Fruit fly (Drosophila melanogaster): ENCODE measurements around the gene Kul.

The Kul gene

DNA sequence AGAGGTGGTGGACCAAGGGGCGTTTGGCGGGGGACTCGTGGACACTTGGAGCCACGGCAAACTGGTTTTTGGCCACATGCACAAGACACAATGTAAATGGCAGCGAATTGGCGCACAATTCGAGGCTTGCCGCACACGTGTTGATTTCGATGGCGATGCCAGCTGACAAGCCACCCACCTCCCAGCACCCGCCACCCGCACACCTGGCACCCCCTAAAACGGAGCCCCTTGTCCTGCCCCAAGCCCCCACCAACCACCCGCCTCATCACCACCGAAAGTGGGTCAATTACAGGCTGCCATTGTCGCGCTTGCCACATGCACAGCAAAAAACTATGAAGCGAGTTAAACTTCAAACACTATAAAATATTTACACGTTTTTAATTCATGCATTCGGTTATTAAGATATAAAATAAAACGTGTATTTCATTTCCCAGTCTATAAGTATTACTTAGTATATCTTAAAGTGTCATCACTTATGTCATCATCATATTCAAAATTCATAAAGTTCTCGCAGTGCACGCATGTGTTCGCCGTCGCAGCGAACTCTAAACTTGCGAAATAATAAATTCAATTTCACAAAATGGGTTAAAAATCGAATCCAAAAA lies 32.6 kb downstream of the Kul start (continued):
- TF ChIP-seq H2.0 (GFP tag; IDR thresholded peaks at IDR 0.05) (0 out of 2 replicates have a peak, but pooled peaks have one; percentile 18), tgo (GFP tag; IDR thresholded peaks at IDR 0.05) (peak; percentile 25; the same call in 1 of the 3 replicates), CG4328 (GFP tag; optimal IDR thresholded peaks at IDR 0.05) (no peak), CG7271 (tag; optimal IDR thresholded peaks at IDR 0.05) (no peak), Xbp1 (GFP tag; optimal IDR thresholded peaks at IDR 0.05) (no peak), dysf (GFP tag; IDR thresholded peaks at IDR 0.05) (0 out of 3 replicates have a peak, but pooled peaks have one; percentile 8), CG7839 (tag; optimal IDR thresholded peaks at IDR 0.05) (peak; percentile 33), BtbVII (GFP tag; optimal IDR thresholded peaks at IDR 0.05) (no peak), CG12391 (tag; optimal IDR thresholded peaks at IDR 0.05) (no peak), Drgx (GFP tag; IDR thresholded peaks at IDR 0.05) (peak; percentile 78), aop (GFP tag; IDR thresholded peaks at IDR 0.05) (no peak), Gug (GFP tag; IDR thresholded peaks at IDR 0.05) (no peak), CG11456 (GFP tag; IDR thresholded peaks at IDR 0.05) (0 out of 3 replicates have a peak, but pooled peaks have one; percentile 17), CG13296 (GFP tag; optimal IDR thresholded peaks at IDR 0.05) (no peak), CG17328 (GFP tag; IDR thresholded peaks at IDR 0.05) (0 out of 2 replicates have a peak, but pooled peaks have one; percentile 35), HLH3B (GFP tag; IDR thresholded peaks at IDR 0.05) (peak; percentile 22; the same call in 1 of the 2 replicates), CG30403 (GFP tag; optimal IDR thresholded peaks at IDR 0.05) (peak; percentile 31), bigmax (GFP tag; optimal IDR thresholded peaks at IDR 0.05) (no peak), CG11504 (tag; optimal IDR thresholded peaks at IDR 0.05) (peak; percentile 31), prd (optimal IDR thresholded peaks at IDR 0.05) (no peak), prd (GFP tag; IDR thresholded peaks at IDR 0.05) (0 out of 3 replicates have a peak, but pooled peaks have one; percentile 20), dan (GFP tag; IDR thresholded peaks at IDR 0.05) (0 out of 2 replicates have a peak, but pooled peaks have one; percentile 4), CG6654 (GFP tag; optimal IDR thresholded peaks at IDR 0.05) (no peak), Oaz (GFP tag; IDR thresholded peaks at IDR 0.05) (0 out of 2 replicates have a peak, but pooled peaks have one; percentile 25), hkb (optimal IDR thresholded peaks at IDR 0.05) (no peak), hkb (GFP tag; IDR thresholded peaks at IDR 0.05) (0 out of 2 replicates have a peak, but pooled peaks have one; percentile 20), Trl (optimal IDR thresholded peaks at IDR 0.05) (no peak), Trl (GFP tag; optimal IDR thresholded peaks at IDR 0.05) (no peak), CG12744 (GFP tag; optimal IDR thresholded peaks at IDR 0.05) (no peak), CG1603 (tag; optimal IDR thresholded peaks at IDR 0.05) (peak; percentile 22), HmgD (GFP tag; optimal IDR thresholded peaks at IDR 0.05) (no peak), ato (GFP tag; IDR thresholded peaks at IDR 0.05; ENCODE audit: partially characterized antibody) (no peak), Hr51 (GFP tag; optimal IDR thresholded peaks at IDR 0.05) (peak in 1 of 2 experiments; percentile 39), ac (GFP tag; optimal IDR thresholded peaks at IDR 0.05) (no peak), CG16863 (GFP tag; optimal IDR thresholded peaks at IDR 0.05) (no peak), CG8089 (GFP tag; optimal IDR thresholded peaks at IDR 0.05) (no peak), bbx (GFP tag; IDR thresholded peaks at IDR 0.05; ENCODE audit: partially characterized antibody) (no peak), salm (tag; optimal IDR thresholded peaks at IDR 0.05) (no peak), CG6175 (GFP tag; IDR thresholded peaks at IDR 0.05) (0 out of 3 replicates have a peak, but pooled peaks have one; percentile 35), CG1024 (GFP tag; IDR thresholded peaks at IDR 0.05) (no peak), twi (tag; optimal IDR thresholded peaks at IDR 0.05) (no peak), Dref (GFP tag; IDR thresholded peaks at IDR 0.05) (0 out of 2 replicates have a peak, but pooled peaks have one; percentile 18), croc (GFP tag; conservative IDR thresholded peaks at IDR 0.05) (no peak), Dp (GFP tag; optimal IDR thresholded peaks at IDR 0.05) (no peak), lbe (GFP tag; optimal IDR thresholded peaks at IDR 0.05) (no peak), vvl (GFP tag; IDR thresholded peaks at IDR 0.05) (peak; percentile 49; the same call in 1 of the 2 replicates), gem (tag; optimal IDR thresholded peaks at IDR 0.05) (peak; percentile 43), wek (GFP tag; optimal IDR thresholded peaks at IDR 0.05) (no peak), inv (GFP tag; IDR thresholded peaks at IDR 0.05; ENCODE audit: partially characterized antibody) (no peak), Tbp (GFP tag; optimal IDR thresholded peaks at IDR 0.05) (no peak)

All from whole organism, embryonic.